Fruit fly (Drosophila melanogaster) Kc167 (cell line): ENCODE measurements around the gene CG43050.

Source experiments
- Myc ChIP-seq: fragments of >200 bp; optimal IDR thresholded peaks from 2 replicates; lab custom pipeline; 2017; ENCODE audit warnings: missing external identifiers
- psq ChIP-seq: fragments of >200 bp; optimal IDR thresholded peaks from 2 replicates; lab custom pipeline; 2017; ENCODE audit warnings: missing external identifiers

DNA sequence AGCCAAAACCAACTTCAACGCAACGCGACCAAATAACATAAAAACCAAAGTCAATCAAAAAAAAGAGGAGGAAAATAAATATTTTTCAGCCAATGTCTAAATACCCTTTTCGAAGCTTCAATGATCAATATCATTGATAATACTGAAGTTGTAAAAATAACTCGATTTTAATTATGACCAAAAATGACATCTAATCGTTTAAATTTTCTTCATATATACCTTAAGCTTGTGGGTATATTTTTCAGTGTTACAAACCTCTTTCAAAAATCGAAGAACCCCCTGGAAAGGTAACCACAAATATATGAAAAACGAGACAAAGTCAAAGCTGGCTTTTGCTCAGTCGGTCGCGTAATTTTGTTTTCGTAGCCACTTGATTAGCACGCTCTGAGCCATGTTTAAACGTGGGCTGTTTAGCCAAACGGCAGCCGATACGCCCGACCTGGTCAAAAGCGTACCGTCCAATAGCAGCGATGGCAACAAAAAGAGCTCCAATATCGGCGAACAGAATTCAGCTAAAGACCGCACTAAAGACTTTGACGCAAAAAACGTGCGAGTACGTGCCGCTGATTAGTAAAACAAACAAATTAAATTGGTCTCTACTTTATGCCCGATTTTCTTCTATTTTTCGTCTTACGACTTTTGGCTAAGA lies 26.1 kb downstream of the CG43050 start:
- TF ChIP-seq psq (no peak), Myc (lab: Kevin White, UChicago) (no peak)
